Worm (Caenorhabditis elegans) whole organism, late embryonic: ENCODE measurements around the gene Y39G8B.5.

Source experiments
- ceh-34 ChIP-seq: sonication (generic microtip); optimal IDR thresholded peaks from 2 replicates; lab custom pipeline; 2016; ENCODE audit warnings: mild to moderate bottlenecking, missing genetic modification characterization, missing compliant biosample characterization
- dmd-4 ChIP-seq: sonication (generic microtip); optimal IDR thresholded peaks from 2 replicates; lab custom pipeline; 2016; ENCODE audit warnings: borderline replicate concordance, missing genetic modification characterization, missing compliant biosample characterization
- fkh-10 ChIP-seq: fragments of 150-350 bp; optimal IDR thresholded peaks from 2 replicates; lab custom pipeline; 2014; ENCODE audit warnings: missing biosample characterization, missing genetic modification reagents, missing genetic modification characterization

- TF ChIP-seq dmd-4 (tag; lab: Kevin White, UChicago) = no peak
- no peak for TF ChIP-seq fkh-10 (GFP tag; lab: Kevin White, UChicago)
- no peak for TF ChIP-seq ceh-34 (tag; lab: Kevin White, UChicago)
Measured at ce11 chrII:13966242-13966641, 25.4 kb downstream of the Y39G8B.5 start, which contains the start of gene W07G1.7.
